Worm (Caenorhabditis elegans) whole organism, L1 larva: ENCODE data around the gene B0361.4.

Experiments
- C16A3.4 ChIP-seq: fragments of 150-350 bp; optimal IDR thresholded peaks from 2 replicates; lab custom pipeline; 2014; ENCODE audit warnings: missing biosample characterization, missing genetic modification characterization
- C34B4.2 ChIP-seq: sonication (generic microtip); optimal IDR thresholded peaks from 2 replicates; lab custom pipeline; 2017; ENCODE audit warnings: mild to moderate bottlenecking, missing genetic modification characterization, missing compliant biosample characterization
- efl-1 ChIP-seq, 4 experiments: fragments of 150-350 bp; optimal IDR thresholded peaks in 3 of 4; peaks in 1 of 4; 1 replicate in 1 of 4; 2 replicates in 3 of 4; lab custom pipeline; 2014; ENCODE audit warnings: missing biosample characterization in 2 of 4, missing genetic modification characterization in 2 of 4, missing genetic modification reagents in 2 of 4
- elt-2 ChIP-seq: sonication (generic microtip); optimal IDR thresholded peaks from 2 replicates; lab custom pipeline; 2016; ENCODE audit warnings: missing genetic modification characterization, mild to moderate bottlenecking, inconsistent platforms, missing compliant biosample characterization, missing genetic modification reagents
- mep-1 ChIP-seq: fragments of 150-350 bp; optimal IDR thresholded peaks from 2 replicates; lab custom pipeline; 2014; ENCODE audit warnings: missing biosample characterization, missing genetic modification characterization
- tbx-2 ChIP-seq: sonication (generic microtip); optimal IDR thresholded peaks from 2 replicates; lab custom pipeline; 2016; ENCODE audit warnings: missing genetic modification characterization, missing compliant biosample characterization

Gene B0361.4

ce11 chrIII:7314927-7315547 is 56.2 kb downstream of the B0361.4 start, which contains the start of gene nspg-6:
nspg-6 (minus strand) TSS chrIII:7314977.
- TF ChIP-seq mep-1 (tag; lab: Kevin White, UChicago) (no peak), C16A3.4 (tag; lab: Kevin White, UChicago) (no peak), C34B4.2 (tag; lab: Kevin White, UChicago) (no peak), elt-2 (tag; lab: Kevin White, UChicago) (peak; percentile 14)

- no peak for TF ChIP-seq efl-1 (optimal IDR thresholded peaks at IDR 0.05; lab: Kevin White, UChicago)
- peak in 1 of 2 experiments; percentile 47 for TF ChIP-seq efl-1 (GFP tag; optimal IDR thresholded peaks at IDR 0.05 in 1 of 2; lab: Kevin White, UChicago)
- TF ChIP-seq tbx-2 (tag; lab: Kevin White, UChicago), result no peak
Observed at ce11 chrIII:7317354-7317753, 58.6 kb downstream of the B0361.4 start.
